Worm (Caenorhabditis elegans) whole organism, L3 larva: Measurements from ENCODE around the gene Y49F6C.2.

Experiments
- R02D3.7 ChIP-seq: fragments of 150-350 bp; optimal IDR thresholded peaks from 2 replicates; lab custom pipeline; 2014; ENCODE audit warnings: missing biosample characterization, missing genetic modification characterization
- ZK546.5 ChIP-seq: sonication (generic microtip); optimal IDR thresholded peaks from 2 replicates; lab custom pipeline; 2017; ENCODE audit warnings: missing biosample characterization, missing genetic modification characterization
- aly-2 ChIP-seq: fragments of 150-350 bp; optimal IDR thresholded peaks from 2 replicates; lab custom pipeline; 2014; ENCODE audit warnings: missing biosample characterization, missing genetic modification characterization
- ama-1 ChIP-seq: fragments of 150-350 bp; optimal IDR thresholded peaks from 2 replicates; lab custom pipeline; 2018
- ceh-16 ChIP-seq: sonication (generic microtip); optimal IDR thresholded peaks from 2 replicates; lab custom pipeline; 2017; ENCODE audit warnings: missing biosample characterization, missing genetic modification characterization
- ceh-28 ChIP-seq: fragments of 150-350 bp; optimal IDR thresholded peaks from 2 replicates; lab custom pipeline; 2014; ENCODE audit warnings: missing biosample characterization, missing genetic modification reagents, missing genetic modification characterization
- ceh-82 ChIP-seq: fragments of 150-350 bp; optimal IDR thresholded peaks from 2 replicates; lab custom pipeline; 2014; ENCODE audit warnings: missing biosample characterization, missing genetic modification characterization
- ceh-9 ChIP-seq: sonication (generic microtip); optimal IDR thresholded peaks from 2 replicates; lab custom pipeline; 2018; ENCODE audit warnings: missing biosample characterization, missing genetic modification characterization
- daf-12 ChIP-seq: fragments of 150-350 bp; optimal IDR thresholded peaks from 2 replicates; lab custom pipeline; 2014; ENCODE audit warnings: missing biosample characterization, missing genetic modification reagents, missing genetic modification characterization
- egl-27 ChIP-seq: sonication (generic microtip); optimal IDR thresholded peaks from 4 replicates; lab custom pipeline; 2017; ENCODE audit warnings: missing biosample characterization, missing genetic modification reagents, missing genetic modification characterization
- egl-5 ChIP-seq: fragments of 150-350 bp; optimal IDR thresholded peaks from 2 replicates; lab custom pipeline; 2017; ENCODE audit warnings: missing biosample characterization, missing genetic modification reagents, missing genetic modification characterization, inconsistent platforms
- elt-1 ChIP-seq: fragments of 150-350 bp; optimal IDR thresholded peaks from 2 replicates; lab custom pipeline; 2014; ENCODE audit warnings: missing biosample characterization, missing genetic modification characterization
- elt-2 ChIP-seq: sonication (generic microtip); optimal IDR thresholded peaks from 2 replicates; lab custom pipeline; 2016; ENCODE audit warnings: missing genetic modification reagents, mild to moderate bottlenecking, missing genetic modification characterization, missing compliant biosample characterization
- elt-3 ChIP-seq, 3 experiments: fragments of 150-350 bp in 1 of 3; sonication (generic microtip) in 2 of 3; optimal IDR thresholded peaks; 2 replicates in 2 of 3; 4 replicates in 1 of 3; lab custom pipeline; 2014 to 2017; ENCODE audit warnings: missing biosample characterization in 3 of 3, missing genetic modification characterization in 3 of 3
- eor-1 ChIP-seq, 2 experiments: fragments of 150-350 bp; optimal IDR thresholded peaks; 2 replicates each; lab custom pipeline; 2014 to 2018; ENCODE audit warnings: missing biosample characterization in 2 of 2, missing genetic modification characterization in 2 of 2
- fkh-10 ChIP-seq: sonication (generic microtip); optimal IDR thresholded peaks from 2 replicates; lab custom pipeline; 2017; ENCODE audit warnings: missing biosample characterization, missing genetic modification reagents, missing genetic modification characterization
- fkh-2 ChIP-seq: fragments of 150-350 bp; optimal IDR thresholded peaks from 2 replicates; lab custom pipeline; 2014; ENCODE audit warnings: missing biosample characterization, missing genetic modification reagents, missing genetic modification characterization
- fos-1 ChIP-seq: fragments of 150-350 bp; optimal IDR thresholded peaks from 2 replicates; lab custom pipeline; 2014; ENCODE audit warnings: missing biosample characterization, missing genetic modification characterization
- jun-1 ChIP-seq: fragments of 150-350 bp; optimal IDR thresholded peaks from 2 replicates; lab custom pipeline; 2014; ENCODE audit warnings: missing biosample characterization, missing genetic modification reagents, missing genetic modification characterization
- lin-15B ChIP-seq: fragments of 150-350 bp; optimal IDR thresholded peaks from 2 replicates; lab custom pipeline; 2014; ENCODE audit warnings: missing biosample characterization, missing genetic modification characterization
- lin-39 ChIP-seq: fragments of 150-350 bp; optimal IDR thresholded peaks from 2 replicates; lab custom pipeline; 2018; ENCODE audit warnings: missing biosample characterization, missing genetic modification reagents, missing genetic modification characterization
- mdl-1 ChIP-seq: fragments of 150-350 bp; optimal IDR thresholded peaks from 2 replicates; lab custom pipeline; 2014; ENCODE audit warnings: missing biosample characterization, missing genetic modification characterization
- nfya-1 ChIP-seq: sonication (generic microtip); optimal IDR thresholded peaks from 2 replicates; lab custom pipeline; 2017; ENCODE audit warnings: missing genetic modification characterization, mild to moderate bottlenecking, missing compliant biosample characterization, antibody characterized with exemption, moderate library complexity; ENCODE audit not compliant: insufficient read depth
- nhr-11 ChIP-seq: fragments of 150-350 bp; optimal IDR thresholded peaks from 2 replicates; lab custom pipeline; 2014; ENCODE audit warnings: missing biosample characterization, missing genetic modification characterization
- nhr-12 ChIP-seq: fragments of 150-350 bp; optimal IDR thresholded peaks from 2 replicates; lab custom pipeline; 2014; ENCODE audit warnings: missing biosample characterization, missing genetic modification characterization
- nhr-23 ChIP-seq: fragments of 150-350 bp; optimal IDR thresholded peaks from 2 replicates; lab custom pipeline; 2014; ENCODE audit warnings: missing biosample characterization, missing genetic modification reagents, missing genetic modification characterization
- nhr-237 ChIP-seq: fragments of 150-350 bp; optimal IDR thresholded peaks from 2 replicates; lab custom pipeline; 2014; ENCODE audit warnings: missing biosample characterization, missing genetic modification characterization
- nhr-25 ChIP-seq: sonication (generic microtip); optimal IDR thresholded peaks from 2 replicates; lab custom pipeline; 2017; ENCODE audit warnings: missing biosample characterization, missing genetic modification characterization
- nhr-28 ChIP-seq: fragments of 150-350 bp; optimal IDR thresholded peaks from 2 replicates; lab custom pipeline; 2014; ENCODE audit warnings: missing biosample characterization, missing genetic modification characterization
- nhr-43 ChIP-seq: sonication (generic microtip); optimal IDR thresholded peaks from 2 replicates; lab custom pipeline; 2016; ENCODE audit warnings: mild to moderate bottlenecking, missing genetic modification characterization, missing compliant biosample characterization; ENCODE audit not compliant: poor library complexity, severe bottlenecking
- nhr-67 ChIP-seq: fragments of 150-350 bp; optimal IDR thresholded peaks from 2 replicates; lab custom pipeline; 2014; ENCODE audit warnings: missing biosample characterization, missing genetic modification characterization
- pha-4 ChIP-seq: fragments of 150-350 bp; optimal IDR thresholded peaks from 2 replicates; lab custom pipeline; 2014; ENCODE audit warnings: missing biosample characterization, missing genetic modification reagents, missing genetic modification characterization
- pqm-1 ChIP-seq: fragments of 150-350 bp; optimal IDR thresholded peaks from 2 replicates; lab custom pipeline; 2017; ENCODE audit warnings: missing biosample characterization, missing genetic modification characterization, inconsistent platforms
- sea-2 ChIP-seq: fragments of 150-350 bp; sonication (generic microtip); optimal IDR thresholded peaks from 4 replicates; lab custom pipeline; 2014; ENCODE audit warnings: missing biosample characterization, missing genetic modification reagents, missing genetic modification characterization
- skn-1 ChIP-seq: fragments of 150-350 bp; optimal IDR thresholded peaks from 2 replicates; lab custom pipeline; 2014; ENCODE audit warnings: missing biosample characterization, missing genetic modification characterization
- tbx-2 ChIP-seq: sonication (generic microtip); optimal IDR thresholded peaks from 2 replicates; lab custom pipeline; 2016; ENCODE audit warnings: mild to moderate bottlenecking, missing genetic modification characterization, missing compliant biosample characterization
- unc-39 ChIP-seq: sonication (generic microtip); optimal IDR thresholded peaks from 4 replicates; lab custom pipeline; 2017; ENCODE audit warnings: missing biosample characterization, missing genetic modification characterization
- zag-1 ChIP-seq: fragments of 150-350 bp; optimal IDR thresholded peaks from 2 replicates; lab custom pipeline; 2014; ENCODE audit warnings: missing biosample characterization, missing genetic modification characterization
- ztf-11 ChIP-seq: fragments of 150-350 bp; optimal IDR thresholded peaks from 2 replicates; lab custom pipeline; 2014; ENCODE audit warnings: missing biosample characterization, missing genetic modification characterization
- ztf-4 ChIP-seq: fragments of 150-350 bp; optimal IDR thresholded peaks from 2 replicates; lab custom pipeline; 2014; ENCODE audit warnings: missing biosample characterization, missing genetic modification characterization

The Y49F6C.2 gene

ce11 chrII:3395484-3395883 lies 17.1 kb downstream of the Y49F6C.2 start, which contains the start of gene nep-20:
TSS of gene nep-20 (minus strand) at chrII:3395584.
- TF ChIP-seq elt-3 (tag; optimal IDR thresholded peaks at IDR 0.05; lab: Kevin White, UChicago) (no peak), nhr-67 (tag; lab: Kevin White, UChicago) (no peak), ceh-16 (no peak), ztf-11 (no peak), zag-1 (no peak), fos-1 (tag; lab: Kevin White, UChicago) (no peak), nhr-43 (tag; lab: Kevin White, UChicago) (no peak), ZK546.5 (tag; lab: Kevin White, UChicago) (no peak), ztf-4 (no peak), fkh-2 (tag; lab: Kevin White, UChicago) (no peak), nhr-25 (tag; lab: Kevin White, UChicago) (no peak), nhr-28 (no peak), skn-1 (tag; lab: Kevin White, UChicago) (no peak), nhr-23 (no peak), ceh-9 (tag; lab: Kevin White, UChicago) (no peak)

DNA sequence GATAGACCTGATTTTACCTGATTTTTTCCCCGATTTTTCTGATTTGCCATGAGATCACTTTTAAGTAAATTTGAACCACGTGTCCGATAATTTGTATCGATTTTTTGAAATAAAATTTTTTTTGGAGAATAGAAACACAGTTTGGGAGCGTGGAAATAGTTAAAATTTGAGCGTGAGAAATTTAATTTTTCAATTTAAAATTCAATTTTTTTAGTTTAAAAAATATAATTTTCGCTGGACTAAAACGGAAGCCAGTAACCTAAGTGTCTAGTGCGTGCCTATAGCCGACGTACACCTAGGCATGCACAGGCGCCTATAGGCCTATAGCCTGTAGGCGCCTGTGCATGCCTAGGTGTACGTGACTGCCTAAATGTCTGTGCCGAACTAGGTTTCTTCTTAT lies 20.8 kb downstream of the Y49F6C.2 start, which contains the start of gene nep-9:
nep-9 (minus strand) TSS at position 101 of the 400 bp plus-strand sequence.
- TF ChIP-seq elt-3 (tag; optimal IDR thresholded peaks at IDR 0.05; lab: Kevin White, UChicago) (no peak), nhr-237 (tag; lab: Kevin White, UChicago) (no peak), nfya-1 (tag; lab: Kevin White, UChicago) (no peak), ceh-28 (no peak), nhr-11 (tag; lab: Kevin White, UChicago) (no peak), ceh-82 (tag; lab: Kevin White, UChicago) (no peak), eor-1 (tag; optimal IDR thresholded peaks at IDR 0.05; lab: Kevin White, UChicago) (no peak), pha-4 (no peak), ZK546.5 (tag; lab: Kevin White, UChicago) (no peak), nhr-28 (no peak), nhr-23 (no peak), ama-1 (lab: Kevin White, UChicago) (no peak), fkh-10 (GFP tag; lab: Kevin White, UChicago) (no peak), fos-1 (tag; lab: Kevin White, UChicago) (no peak), jun-1 (tag; lab: Kevin White, UChicago) (no peak), pqm-1 (no peak), aly-2 (tag; lab: Kevin White, UChicago) (no peak)

- TF ChIP-seq ceh-82 (tag; lab: Kevin White, UChicago) (no peak), elt-2 (tag; lab: Kevin White, UChicago) (no peak), fkh-10 (GFP tag; lab: Kevin White, UChicago) (no peak), ceh-16 (no peak), nhr-12 (tag; lab: Kevin White, UChicago) (no peak), mdl-1 (tag; lab: Kevin White, UChicago) (no peak), egl-27 (tag; lab: Kevin White, UChicago) (no peak), R02D3.7 (tag; lab: Kevin White, UChicago) (no peak), fkh-2 (tag; lab: Kevin White, UChicago) (no peak), nfya-1 (tag; lab: Kevin White, UChicago) (no peak), lin-39 (tag; lab: Kevin White, UChicago) (no peak), skn-1 (tag; lab: Kevin White, UChicago) (no peak)
Measured at ce11 chrII:3402854-3403253, 24.5 kb downstream of the Y49F6C.2 start, which contains the start of gene nep-10. TSS of gene nep-10 (minus strand) at chrII:3402954.

- TF ChIP-seq tbx-2 (tag; lab: Kevin White, UChicago): no peak
- TF ChIP-seq sea-2 (GFP tag; lab: Kevin White, UChicago): no peak
- TF ChIP-seq lin-15B (tag; lab: Kevin White, UChicago): no peak
- no peak for TF ChIP-seq unc-39
- TF ChIP-seq egl-5 (tag; lab: Kevin White, UChicago): no peak
- no peak for TF ChIP-seq nhr-67 (tag; lab: Kevin White, UChicago)
- no peak for TF ChIP-seq skn-1 (tag; lab: Kevin White, UChicago)
- TF ChIP-seq ztf-4: no peak
- no peak for TF ChIP-seq daf-12
- TF ChIP-seq nhr-25 (tag; lab: Kevin White, UChicago): no peak
- no peak for TF ChIP-seq ceh-16
- TF ChIP-seq elt-1 (tag; lab: Kevin White, UChicago): no peak
Measured at ce11 chrII:3403535-3403934, 25.2 kb downstream of the Y49F6C.2 start, which contains the start of gene nep-8. TSS of gene nep-8 (plus strand) at chrII:3403835.
